Worm (Caenorhabditis elegans): ENCODE measurements around the gene pifk-1.

DNA sequence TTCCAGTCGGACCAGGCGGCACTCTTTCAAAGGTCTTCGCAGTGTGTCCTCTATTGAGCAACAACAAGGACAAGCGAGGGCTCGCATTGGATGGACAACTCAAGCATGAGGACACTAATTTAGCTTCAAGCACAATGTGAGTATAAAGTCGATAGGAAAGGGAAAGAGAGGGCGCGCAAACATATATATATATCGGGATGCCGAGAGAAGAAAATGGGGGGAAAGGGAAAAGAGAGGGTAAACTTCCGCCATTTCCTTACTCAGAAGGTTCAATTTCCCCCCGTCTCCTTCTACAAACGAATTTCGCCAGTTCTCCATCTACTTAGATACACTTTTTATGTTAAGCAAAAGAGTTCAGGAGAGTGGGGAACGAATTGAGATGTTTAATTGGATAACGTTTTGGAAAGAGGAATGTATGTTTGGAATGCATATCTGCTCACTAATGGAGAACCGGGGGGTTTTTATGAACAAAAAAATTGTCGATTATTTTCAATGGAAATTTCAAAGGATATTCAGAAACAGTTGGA, 28.3 kb upstream of the pifk-1 start:
- TF ChIP-seq pqm-1 (tag; optimal IDR thresholded peaks at IDR 0.05) (no peak), ceh-31 (tag; optimal IDR thresholded peaks at IDR 0.05) (peak; percentile 70), pha-4 (tag; optimal IDR thresholded peaks at IDR 0.05) (no peak), ceh-22 (tag; optimal IDR thresholded peaks at IDR 0.05) (no peak), ama-1 (optimal IDR thresholded peaks at IDR 0.05) (no peak), fkh-10 (GFP tag; optimal IDR thresholded peaks at IDR 0.05) (peak; percentile 12)
